Worm (Caenorhabditis elegans): ENCODE results near the gene athp-3.
"Not testable (repeated sequence)": the region's sequence is repeated elsewhere in the genome, so short reads cannot be mapped to it uniquely, and the experiment has no call there.

The athp-3 gene

ce11 chrIV:17064937-17065336, 16.8 kb upstream of the athp-3 start, which contains the start of gene Y116A8C.465:
TSS of gene Y116A8C.465 (plus strand) at chrIV:17065237.
- not testable (repeated sequence) for TF ChIP-seq dpl-1 (GFP tag; optimal IDR thresholded peaks at IDR 0.05); hlh-17 (GFP tag; optimal IDR thresholded peaks at IDR 0.05; ENCODE audit: borderline replicate concordance); skn-1 (tag; optimal IDR thresholded peaks at IDR 0.05)

ce11 chrIV:17063700-17064099, 15.5 kb upstream of the athp-3 start, which contains the start of gene Y116A8C.467:
TSS of gene Y116A8C.467 (minus strand) at chrIV:17063800.
- TF ChIP-seq snpc-4, aha-1, pax-3 (tag; optimal IDR thresholded peaks at IDR 0.05): not testable (repeated sequence)

ce11 chrIV:17058036-17058435, 9.9 kb upstream of the athp-3 start, which contains the start of gene Y116A8C.44:
TSS of gene Y116A8C.44 (minus strand) at chrIV:17058136.
- TF ChIP-seq hlh-17 (GFP tag; optimal IDR thresholded peaks at IDR 0.05; ENCODE audit: borderline replicate concordance) (no peak), efl-1 (optimal IDR thresholded peaks at IDR 0.05) (no peak), efl-1 (GFP tag; optimal IDR thresholded peaks at IDR 0.05 in 1 of 2) (peak in 1 of 2 experiments; percentile 52)

- TF ChIP-seq nhr-77 (tag; optimal IDR thresholded peaks at IDR 0.05) (no peak), F16B12.6 (tag; optimal IDR thresholded peaks at IDR 0.05) (no peak)
Observed at ce11 chrIV:17053261-17053660, 5.1 kb upstream of the athp-3 start, which contains the start of gene Y116A8C.23. TSS of gene Y116A8C.23 (plus strand) at chrIV:17053561.

DNA sequence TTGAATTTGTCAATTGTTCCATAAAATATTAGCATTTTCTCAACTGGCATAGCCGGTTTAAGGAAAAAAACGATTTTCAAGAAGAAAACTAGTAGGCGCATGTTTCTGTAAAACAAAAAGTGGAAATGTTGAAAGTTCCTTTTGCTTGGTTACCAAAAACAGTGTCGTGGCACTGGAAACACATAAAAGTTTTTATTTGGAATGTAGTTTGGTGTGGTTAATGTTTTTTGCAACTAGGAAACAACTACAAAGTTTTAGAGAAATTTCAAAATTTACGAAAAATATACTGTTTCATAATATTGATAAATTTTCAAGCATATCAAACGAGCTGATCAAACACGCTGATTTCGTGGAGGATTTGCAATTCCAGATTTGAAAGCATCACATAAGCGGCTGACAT, 2.5 kb downstream of the athp-3 start, which contains the start of gene clec-195:
clec-195 (minus strand) TSS at position 101 of the 400 bp plus-strand sequence.
- no peak for TF ChIP-seq dpl-1 (GFP tag; optimal IDR thresholded peaks at IDR 0.05)
- TF ChIP-seq nhr-47 (tag; optimal IDR thresholded peaks at IDR 0.05) = no peak
- TF ChIP-seq lin-39 (tag; optimal IDR thresholded peaks at IDR 0.05) = no peak
- no peak for TF ChIP-seq lsy-2 (tag; optimal IDR thresholded peaks at IDR 0.05)
- TF ChIP-seq tbx-2 (tag; optimal IDR thresholded peaks at IDR 0.05) = no peak

ce11 chrIV:17040618-17041017, 7.5 kb downstream of the athp-3 start, which contains the start of gene Y116A8C.20:
TSS of gene Y116A8C.20 (plus strand) at chrIV:17040918.
- TF ChIP-seq ztf-4 (tag; optimal IDR thresholded peaks at IDR 0.05) = no peak
- no peak for TF ChIP-seq zag-1 (tag; optimal IDR thresholded peaks at IDR 0.05)
- no peak for TF ChIP-seq vab-15 (tag; optimal IDR thresholded peaks at IDR 0.05)

DNA sequence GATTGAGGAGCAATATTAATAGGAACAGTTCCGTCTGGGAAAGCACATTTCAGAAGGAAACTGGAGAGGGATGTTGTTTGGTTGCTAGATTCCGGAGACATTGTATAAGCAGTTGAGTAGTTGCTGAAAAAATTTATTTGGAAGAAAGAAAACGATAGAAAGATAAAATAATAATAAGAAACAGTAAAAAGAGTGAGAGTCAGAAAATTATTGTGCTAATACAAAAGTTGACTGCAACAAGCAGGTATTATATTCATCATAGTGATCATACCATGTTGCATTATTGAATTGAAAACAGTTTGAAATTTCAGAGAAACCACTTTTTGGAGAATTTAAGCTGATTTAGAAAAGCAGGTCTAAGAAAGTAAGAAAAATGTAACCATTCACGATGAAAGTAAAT, 8.6 kb downstream of the athp-3 start, which contains the start of gene Y116A8C.19:
Y116A8C.19 (minus strand) TSS at position 101 of the 400 bp plus-strand sequence.
- TF ChIP-seq elt-2 (tag; optimal IDR thresholded peaks at IDR 0.05) = no peak
- no peak for TF ChIP-seq unc-130 (tag; optimal IDR thresholded peaks at IDR 0.05)
- TF ChIP-seq nhr-84 (tag; optimal IDR thresholded peaks at IDR 0.05) = no peak
- TF ChIP-seq fkh-4 (tag; optimal IDR thresholded peaks at IDR 0.05; ENCODE audit: borderline replicate concordance) = no peak
- no peak for TF ChIP-seq unc-86 (tag; optimal IDR thresholded peaks at IDR 0.05)
- TF ChIP-seq hpl-2 (GFP tag; optimal IDR thresholded peaks at IDR 0.05) = no peak
- TF ChIP-seq nhr-28 (tag; optimal IDR thresholded peaks at IDR 0.05) = no peak
- TF ChIP-seq zag-1 (tag; optimal IDR thresholded peaks at IDR 0.05) = no peak
- TF ChIP-seq nhr-19 (GFP tag; conservative IDR thresholded peaks at IDR 0.05) = no peak
- no peak for TF ChIP-seq efl-3 (GFP tag; optimal IDR thresholded peaks at IDR 0.05)
- TF ChIP-seq ama-1 (optimal IDR thresholded peaks at IDR 0.05) = no peak
- TF ChIP-seq fkh-8 (tag; optimal IDR thresholded peaks at IDR 0.05) = no peak
- no peak for TF ChIP-seq C34B4.2 (tag; optimal IDR thresholded peaks at IDR 0.05)
- TF ChIP-seq efl-1 (optimal IDR thresholded peaks at IDR 0.05) = no peak
- TF ChIP-seq efl-1 (GFP tag; optimal IDR thresholded peaks at IDR 0.05 in 1 of 2) = no peak
